Worm (Caenorhabditis elegans): ENCODE results near the gene F23B12.7.

ce11 chrV:14436195-14436594, 13.3 kb upstream of the F23B12.7 start:
- no peak for TF ChIP-seq zag-1 (tag; optimal IDR thresholded peaks at IDR 0.05)
- no peak for TF ChIP-seq lsy-2 (tag; optimal IDR thresholded peaks at IDR 0.05)
- no peak for TF ChIP-seq mdl-1 (tag; optimal IDR thresholded peaks at IDR 0.05)
- TF ChIP-seq fos-1 (tag; optimal IDR thresholded peaks at IDR 0.05): no peak
- TF ChIP-seq nhr-21 (tag; optimal IDR thresholded peaks at IDR 0.05): no peak
- no peak for TF ChIP-seq unc-39 (tag; optimal IDR thresholded peaks at IDR 0.05)
- TF ChIP-seq Y55F3AM.14 (GFP tag; optimal IDR thresholded peaks at IDR 0.05): no peak
- no peak for TF ChIP-seq nhr-11 (tag; optimal IDR thresholded peaks at IDR 0.05)
- TF ChIP-seq ZK546.5 (tag; optimal IDR thresholded peaks at IDR 0.05): no peak
